Worm (Caenorhabditis elegans) whole organism, late embryonic: ENCODE data around the gene com-1.
A peak's percentile ranks its signal among the peaks of the same experiment; 100 is the strongest.

Source experiments
- C08G9.2 ChIP-seq: sonication (generic microtip); optimal IDR thresholded peaks from 2 replicates; lab custom pipeline; 2016; ENCODE audit warnings: mild to moderate bottlenecking, missing genetic modification characterization, moderate library complexity, missing compliant biosample characterization
- C38D4.7 ChIP-seq: fragments of 200-800 bp; sonication (Bioruptor generic); optimal IDR thresholded peaks from 2 replicates; lab custom pipeline; 2018; ENCODE audit warnings: mild to moderate bottlenecking, missing genetic modification characterization, moderate library complexity, missing compliant biosample characterization
- K09A11.1 ChIP-seq: sonication (generic microtip); optimal IDR thresholded peaks from 2 replicates; lab custom pipeline; 2017; ENCODE audit warnings: antibody characterized with exemption, mild to moderate bottlenecking, missing genetic modification characterization, missing compliant biosample characterization; ENCODE audit not compliant: insufficient read depth
- T23F11.4 ChIP-seq: fragments of 200-800 bp; sonication (Bioruptor generic); optimal IDR thresholded peaks from 2 replicates; lab custom pipeline; 2018; ENCODE audit warnings: mild to moderate bottlenecking, missing genetic modification characterization, missing compliant biosample characterization
- Y22D7AL.16 ChIP-seq: sonication (generic microtip); optimal IDR thresholded peaks from 2 replicates; lab custom pipeline; 2016; ENCODE audit warnings: missing genetic modification characterization, missing compliant biosample characterization
- ahr-1 ChIP-seq: sonication (generic microtip); optimal IDR thresholded peaks from 2 replicates; lab custom pipeline; 2016; ENCODE audit warnings: missing genetic modification characterization, missing compliant biosample characterization
- ceh-14 ChIP-seq: sonication (generic microtip); optimal IDR thresholded peaks from 2 replicates; lab custom pipeline; 2016; ENCODE audit warnings: missing genotype, missing genetic modification characterization, missing compliant biosample characterization
- ceh-19 ChIP-seq: fragments of 200-800 bp; sonication (Bioruptor generic); optimal IDR thresholded peaks from 2 replicates; lab custom pipeline; 2018; ENCODE audit warnings: mild to moderate bottlenecking, missing genetic modification characterization, missing compliant biosample characterization
- ceh-30 ChIP-seq: fragments of 150-350 bp; optimal IDR thresholded peaks from 2 replicates; lab custom pipeline; 2014; ENCODE audit warnings: missing biosample characterization, missing genetic modification characterization
- ceh-31 ChIP-seq: sonication (generic microtip); optimal IDR thresholded peaks from 2 replicates; lab custom pipeline; 2016; ENCODE audit warnings: missing genetic modification characterization, missing compliant biosample characterization
- ceh-48 ChIP-seq: sonication (generic microtip); optimal IDR thresholded peaks from 2 replicates; lab custom pipeline; 2016; ENCODE audit warnings: missing genetic modification characterization, inconsistent platforms, missing compliant biosample characterization
- ceh-6 ChIP-seq: fragments of 200-800 bp; sonication (Bioruptor generic); optimal IDR thresholded peaks from 2 replicates; lab custom pipeline; 2018; ENCODE audit warnings: mild to moderate bottlenecking, missing genetic modification characterization, missing compliant biosample characterization
- ceh-9 ChIP-seq: sonication (generic microtip); optimal IDR thresholded peaks from 2 replicates; lab custom pipeline; 2016; ENCODE audit warnings: mild to moderate bottlenecking, missing genetic modification characterization, inconsistent platforms, missing compliant biosample characterization
- che-1 ChIP-seq: sonication (generic microtip); optimal IDR thresholded peaks from 2 replicates; lab custom pipeline; 2016; ENCODE audit warnings: mild to moderate bottlenecking, missing genetic modification characterization, missing compliant biosample characterization
- dmd-4 ChIP-seq: sonication (generic microtip); optimal IDR thresholded peaks from 2 replicates; lab custom pipeline; 2016; ENCODE audit warnings: borderline replicate concordance, missing genetic modification characterization, missing compliant biosample characterization
- dve-1 ChIP-seq: sonication (generic microtip); optimal IDR thresholded peaks from 2 replicates; lab custom pipeline; 2017; ENCODE audit warnings: antibody characterized with exemption, mild to moderate bottlenecking, missing genetic modification characterization, missing compliant biosample characterization
- elt-2 ChIP-seq: sonication (generic microtip); optimal IDR thresholded peaks from 2 replicates; lab custom pipeline; 2016; ENCODE audit warnings: missing genetic modification reagents, missing genetic modification characterization, missing compliant biosample characterization
- elt-4 ChIP-seq: sonication (generic microtip); optimal IDR thresholded peaks from 2 replicates; lab custom pipeline; 2016; ENCODE audit warnings: missing genetic modification characterization, missing compliant biosample characterization
- ets-4 ChIP-seq: sonication (generic microtip); optimal IDR thresholded peaks from 2 replicates; lab custom pipeline; 2016; ENCODE audit warnings: missing genetic modification characterization, missing compliant biosample characterization
- eyg-1 ChIP-seq: sonication (generic microtip); optimal IDR thresholded peaks from 2 replicates; lab custom pipeline; 2016; ENCODE audit warnings: missing genotype, missing genetic modification characterization, missing compliant biosample characterization
- fkh-10 ChIP-seq: fragments of 150-350 bp; optimal IDR thresholded peaks from 2 replicates; lab custom pipeline; 2014; ENCODE audit warnings: missing biosample characterization, missing genetic modification reagents, missing genetic modification characterization
- gmeb-2 ChIP-seq: sonication (generic microtip); optimal IDR thresholded peaks from 2 replicates; lab custom pipeline; 2016; ENCODE audit warnings: missing genetic modification characterization, inconsistent platforms, missing compliant biosample characterization
- hlh-13 ChIP-seq: fragments of 200-800 bp; sonication (Bioruptor generic); optimal IDR thresholded peaks from 2 replicates; lab custom pipeline; 2018; ENCODE audit warnings: mild to moderate bottlenecking, missing genetic modification characterization, missing compliant biosample characterization
- hlh-30 ChIP-seq: sonication (generic microtip); optimal IDR thresholded peaks from 2 replicates; lab custom pipeline; 2017; ENCODE audit warnings: antibody characterized with exemption, missing genetic modification characterization, missing compliant biosample characterization; ENCODE audit not compliant: insufficient read depth
- hlh-6 ChIP-seq: sonication (generic microtip); optimal IDR thresholded peaks from 2 replicates; lab custom pipeline; 2016; ENCODE audit warnings: missing genotype, missing genetic modification characterization, missing compliant biosample characterization
- madf-2 ChIP-seq: sonication (generic microtip); optimal IDR thresholded peaks from 2 replicates; lab custom pipeline; 2017; ENCODE audit warnings: missing genetic modification characterization, missing compliant biosample characterization
- mec-3 ChIP-seq: sonication (generic microtip); optimal IDR thresholded peaks from 2 replicates; lab custom pipeline; 2016; ENCODE audit warnings: borderline replicate concordance, missing genetic modification characterization, missing compliant biosample characterization
- nfya-1 ChIP-seq: sonication (generic microtip); optimal IDR thresholded peaks from 2 replicates; lab custom pipeline; 2017; ENCODE audit warnings: missing genetic modification characterization, mild to moderate bottlenecking, missing compliant biosample characterization, antibody characterized with exemption, moderate library complexity
- nhr-11 ChIP-seq: fragments of 150-350 bp; optimal IDR thresholded peaks from 2 replicates; lab custom pipeline; 2014; ENCODE audit warnings: missing biosample characterization, missing genetic modification characterization
- pat-9 ChIP-seq: fragments of 200-800 bp; sonication (Bioruptor generic); optimal IDR thresholded peaks from 2 replicates; lab custom pipeline; 2018; ENCODE audit warnings: mild to moderate bottlenecking, missing genetic modification characterization, moderate library complexity, missing compliant biosample characterization
- pha-2 ChIP-seq: sonication (generic microtip); optimal IDR thresholded peaks from 2 replicates; lab custom pipeline; 2017; ENCODE audit warnings: mild to moderate bottlenecking, missing genetic modification characterization, missing compliant biosample characterization
- pha-4 ChIP-seq: fragments of 150-350 bp; optimal IDR thresholded peaks from 2 replicates; lab custom pipeline; 2018; ENCODE audit warnings: missing biosample characterization, missing genetic modification reagents, missing genetic modification characterization
- pqm-1 ChIP-seq: sonication (generic microtip); optimal IDR thresholded peaks from 2 replicates; lab custom pipeline; 2016; ENCODE audit warnings: missing genetic modification characterization, missing compliant biosample characterization
- ref-2 ChIP-seq: sonication (generic microtip); optimal IDR thresholded peaks from 2 replicates; lab custom pipeline; 2016; ENCODE audit warnings: missing genetic modification characterization, missing compliant biosample characterization
- rnt-1 ChIP-seq: sonication (generic microtip); optimal IDR thresholded peaks from 2 replicates; lab custom pipeline; 2016; ENCODE audit warnings: missing genetic modification characterization, missing compliant biosample characterization
- sox-2 ChIP-seq: fragments of 200-800 bp; sonication (Bioruptor generic); IDR thresholded peaks from 2 replicates; pipeline ENCODE4 v1.3.6; 2022; ENCODE audit warnings: missing genetic modification reagents, missing genetic modification characterization, missing compliant biosample characterization
- sox-4 ChIP-seq: sonication (generic microtip); optimal IDR thresholded peaks from 2 replicates; lab custom pipeline; 2017; ENCODE audit warnings: mild to moderate bottlenecking, missing genetic modification characterization, inconsistent platforms, missing compliant biosample characterization
- syd-9 ChIP-seq: sonication (generic microtip); optimal IDR thresholded peaks from 2 replicates; lab custom pipeline; 2016; ENCODE audit warnings: mild to moderate bottlenecking, missing genetic modification characterization, moderate library complexity, missing compliant biosample characterization
- tbx-2 ChIP-seq: sonication (generic microtip); optimal IDR thresholded peaks from 2 replicates; lab custom pipeline; 2016; ENCODE audit warnings: missing genetic modification characterization, missing compliant biosample characterization
- ttx-3 ChIP-seq: sonication (generic microtip); optimal IDR thresholded peaks from 2 replicates; lab custom pipeline; 2016; ENCODE audit warnings: missing genetic modification reagents, missing genetic modification characterization, missing compliant biosample characterization
- unc-3 ChIP-seq, 2 experiments: fragments of 200-800 bp in 1 of 2; sonication (Bioruptor generic) in 1 of 2; sonication (generic microtip) in 1 of 2; conservative IDR thresholded peaks in 1 of 2; optimal IDR thresholded peaks in 1 of 2; 2 replicates each; pipeline versions ENCODE4 v1.3.6 to Lab custom; 2016 to 2022; ENCODE audit warnings: missing compliant biosample characterization in 2 of 2, missing genetic modification characterization in 2 of 2, missing genetic modification reagents in 1 of 2
- ztf-16 ChIP-seq: sonication (generic microtip); optimal IDR thresholded peaks from 2 replicates; lab custom pipeline; 2017; ENCODE audit warnings: missing genetic modification characterization, missing compliant biosample characterization

The com-1 gene

ce11 chrIII:10856830-10857229 lies 39.3 kb upstream of the com-1 start (continued):
- no peak for TF ChIP-seq fkh-10 (GFP tag; lab: Kevin White, UChicago)
- peak; percentile 30 for TF ChIP-seq hlh-13 (GFP tag; lab: Kevin White, UChicago)
- TF ChIP-seq ets-4 (tag; lab: Kevin White, UChicago), result peak; percentile 93
- peak; percentile 99 for TF ChIP-seq C08G9.2
- no peak for TF ChIP-seq che-1 (tag; lab: Kevin White, UChicago)
- no peak for TF ChIP-seq sox-2 (GFP tag; lab: Robert Waterston, UW)
- peak; percentile 1 for TF ChIP-seq madf-2 (tag; lab: Kevin White, UChicago)
- peak; percentile 53 for TF ChIP-seq ceh-19 (GFP tag; lab: Kevin White, UChicago)
- TF ChIP-seq nhr-11 (tag; lab: Kevin White, UChicago), result no peak
- no peak for TF ChIP-seq hlh-30 (tag; lab: Kevin White, UChicago)
- peak; percentile 24 for TF ChIP-seq ceh-48 (tag; lab: Kevin White, UChicago)
- TF ChIP-seq ahr-1 (tag; lab: Kevin White, UChicago), result peak; percentile 86
- peak; percentile 3 for TF ChIP-seq sox-4 (tag; lab: Kevin White, UChicago)
- TF ChIP-seq mec-3 (tag; lab: Kevin White, UChicago), result peak; percentile 96
- TF ChIP-seq unc-3 (GFP tag; conservative IDR thresholded peaks at IDR 0.05; lab: Robert Waterston, UW), result no peak
- TF ChIP-seq unc-3 (tag; optimal IDR thresholded peaks at IDR 0.05; lab: Kevin White, UChicago), result peak; percentile 49
- TF ChIP-seq pha-2 (tag; lab: Kevin White, UChicago), result peak; percentile 58
- TF ChIP-seq Y22D7AL.16 (tag; lab: Kevin White, UChicago), result peak; percentile 46
- peak; percentile 95 for TF ChIP-seq ref-2 (tag; lab: Kevin White, UChicago)
- TF ChIP-seq T23F11.4 (GFP tag; lab: Kevin White, UChicago), result no peak
- peak; percentile 56 for TF ChIP-seq C38D4.7
- TF ChIP-seq ceh-31 (tag; lab: Kevin White, UChicago), result peak; percentile 99
- TF ChIP-seq tbx-2 (tag; lab: Kevin White, UChicago), result peak; percentile 98
- no peak for TF ChIP-seq nfya-1 (tag; lab: Kevin White, UChicago)
- peak; percentile 15 for TF ChIP-seq eyg-1 (tag; lab: Kevin White, UChicago)
- TF ChIP-seq rnt-1 (tag; lab: Kevin White, UChicago), result peak; percentile 95
- no peak for TF ChIP-seq ceh-30 (tag; lab: Kevin White, UChicago)
- peak; percentile 85 for TF ChIP-seq hlh-6
- peak; percentile 95 for TF ChIP-seq dmd-4
- no peak for TF ChIP-seq dve-1 (tag; lab: Kevin White, UChicago)
- no peak for TF ChIP-seq K09A11.1
- peak; percentile 60 for TF ChIP-seq ceh-6 (GFP tag; lab: Kevin White, UChicago)
- TF ChIP-seq elt-2 (tag; lab: Kevin White, UChicago), result peak; percentile 84
- no peak for TF ChIP-seq pat-9 (tag; lab: Kevin White, UChicago)
- peak; percentile 85 for TF ChIP-seq ztf-16 (tag; lab: Kevin White, UChicago)
- TF ChIP-seq ceh-14 (tag; lab: Kevin White, UChicago), result peak; percentile 96
- TF ChIP-seq pqm-1 (tag; lab: Kevin White, UChicago), result peak; percentile 78
- TF ChIP-seq pha-4 (tag; lab: Kevin White, UChicago), result no peak
- no peak for TF ChIP-seq ceh-9 (tag; lab: Kevin White, UChicago)
- peak; percentile 93 for TF ChIP-seq elt-4
- TF ChIP-seq, all 69 proteins: peak for 43

- TF ChIP-seq ttx-3, result no peak
- TF ChIP-seq syd-9 (tag; lab: Kevin White, UChicago), result no peak
- no peak for TF ChIP-seq gmeb-2 (tag; lab: Kevin White, UChicago)
- TF ChIP-seq K09A11.1, result no peak
- no peak for TF ChIP-seq pha-2 (tag; lab: Kevin White, UChicago)
Observed at ce11 chrIII:10857984-10858383, 38.2 kb upstream of the com-1 start, which contains the start of gene oxi-1. Gene oxi-1, plus strand, starts transcription at chrIII:10858284.
